Worm (Caenorhabditis elegans) whole organism, L2 larva: ENCODE results near the gene T24E12.11.

Source experiments
- nhr-25 ChIP-seq: fragments of 150-350 bp; sonication (generic microtip); optimal IDR thresholded peaks from 3 replicates; lab custom pipeline; 2014; ENCODE audit warnings: missing biosample characterization, missing genetic modification characterization
- sma-3 ChIP-seq: sonication (generic microtip); optimal IDR thresholded peaks from 2 replicates; lab custom pipeline; 2016; ENCODE audit warnings: missing genetic modification reagents, missing genetic modification characterization, missing compliant biosample characterization
- ztf-4 ChIP-seq: fragments of 150-350 bp; optimal IDR thresholded peaks from 2 replicates; lab custom pipeline; 2014; ENCODE audit warnings: missing biosample characterization, missing genetic modification characterization

ce11 chrII:3757499-3757898, 21.9 kb downstream of the T24E12.11 start, which contains the start of gene srx-111:
- no peak for TF ChIP-seq nhr-25
- TF ChIP-seq ztf-4 (tag; lab: Kevin White, UChicago), result no peak
- TF ChIP-seq sma-3 (GFP tag; lab: Kevin White, UChicago), result no peak
